Worm (Caenorhabditis elegans) whole organism, L3 larva: ENCODE results near the gene cdh-3.

Experiments used
- ceh-82 ChIP-seq: fragments of 150-350 bp; optimal IDR thresholded peaks from 2 replicates; lab custom pipeline; 2014; ENCODE audit warnings: missing biosample characterization, missing genetic modification characterization
- daf-12 ChIP-seq: fragments of 150-350 bp; optimal IDR thresholded peaks from 2 replicates; lab custom pipeline; 2014; ENCODE audit warnings: missing biosample characterization, missing genetic modification reagents, missing genetic modification characterization
- elt-1 ChIP-seq: fragments of 150-350 bp; optimal IDR thresholded peaks from 2 replicates; lab custom pipeline; 2014; ENCODE audit warnings: missing biosample characterization, missing genetic modification characterization
- jun-1 ChIP-seq: fragments of 150-350 bp; optimal IDR thresholded peaks from 2 replicates; lab custom pipeline; 2014; ENCODE audit warnings: missing biosample characterization, missing genetic modification reagents, missing genetic modification characterization
- lin-15B ChIP-seq: fragments of 150-350 bp; optimal IDR thresholded peaks from 2 replicates; lab custom pipeline; 2014; ENCODE audit warnings: missing biosample characterization, missing genetic modification characterization
- mdl-1 ChIP-seq: fragments of 150-350 bp; optimal IDR thresholded peaks from 2 replicates; lab custom pipeline; 2014; ENCODE audit warnings: missing biosample characterization, missing genetic modification characterization
- nfya-1 ChIP-seq: sonication (generic microtip); optimal IDR thresholded peaks from 2 replicates; lab custom pipeline; 2017; ENCODE audit warnings: missing genetic modification characterization, mild to moderate bottlenecking, missing compliant biosample characterization, antibody characterized with exemption, moderate library complexity; ENCODE audit not compliant: insufficient read depth
- pqm-1 ChIP-seq: fragments of 150-350 bp; optimal IDR thresholded peaks from 2 replicates; lab custom pipeline; 2017; ENCODE audit warnings: missing biosample characterization, missing genetic modification characterization, inconsistent platforms
- snpc-4 ChIP-seq: fragments of 150-350 bp; optimal IDR thresholded peaks from 2 replicates; lab custom pipeline; 2014; ENCODE audit warnings: missing biosample characterization, missing genetic modification characterization
- tbx-2 ChIP-seq: sonication (generic microtip); optimal IDR thresholded peaks from 2 replicates; lab custom pipeline; 2016; ENCODE audit warnings: mild to moderate bottlenecking, missing genetic modification characterization, missing compliant biosample characterization
- unc-62 ChIP-seq: fragments of 150-350 bp; sonication (generic microtip); optimal IDR thresholded peaks from 4 replicates; lab custom pipeline; 2014; ENCODE audit warnings: missing biosample characterization, missing genetic modification reagents, missing genetic modification characterization

Gene cdh-3

ce11 chrIII:7692287-7692686 lies 62.0 kb downstream of the cdh-3 start:
- no peak for TF ChIP-seq jun-1 (tag; lab: Kevin White, UChicago)
- no peak for TF ChIP-seq pqm-1
- no peak for TF ChIP-seq elt-1
- TF ChIP-seq nfya-1 (tag; lab: Kevin White, UChicago): no peak
- TF ChIP-seq mdl-1: no peak
- TF ChIP-seq tbx-2 (tag; lab: Kevin White, UChicago): no peak
- TF ChIP-seq snpc-4: no peak
- TF ChIP-seq lin-15B (tag; lab: Kevin White, UChicago): no peak
- no peak for TF ChIP-seq unc-62 (GFP tag; lab: Kevin White, UChicago)
- TF ChIP-seq daf-12 (tag; lab: Kevin White, UChicago): no peak
- no peak for TF ChIP-seq ceh-82 (tag; lab: Kevin White, UChicago)
